Fruit fly (Drosophila melanogaster): ENCODE data around the gene CG14543.
A peak's percentile ranks its signal among the peaks of the same experiment; 100 is the strongest.

Gene CG14543

DNA sequence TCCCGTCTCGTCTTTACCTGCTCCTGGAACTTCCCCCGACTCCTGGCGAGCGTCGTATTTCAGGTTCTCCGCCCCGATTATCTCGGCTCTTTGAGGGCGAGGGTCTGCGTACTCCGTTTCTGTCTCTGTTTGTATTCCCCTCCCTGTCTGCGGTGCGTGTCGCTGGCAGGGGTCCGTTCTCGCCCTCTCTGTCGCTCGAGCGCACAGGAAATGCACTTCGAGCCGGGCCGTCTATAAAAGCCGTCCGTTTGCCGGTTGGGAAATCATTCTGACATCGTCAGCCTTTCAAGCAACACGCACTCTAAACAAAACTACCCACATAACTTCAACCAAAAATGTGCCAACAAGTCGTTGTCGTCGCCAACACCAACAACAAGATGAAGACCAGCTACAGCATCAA lies 45.8 kb upstream of the CG14543 start (continued):
- peak; percentile 17 for TF ChIP-seq jumu (GFP tag; optimal IDR thresholded peaks at IDR 0.05)
- TF ChIP-seq Drgx (GFP tag; IDR thresholded peaks at IDR 0.05): no peak
- no peak for TF ChIP-seq CG1024 (GFP tag; IDR thresholded peaks at IDR 0.05)
- TF ChIP-seq CG7357 (GFP tag; IDR thresholded peaks at IDR 0.05): no peak
- TF ChIP-seq CG43689 (GFP tag; IDR thresholded peaks at IDR 0.05): no peak
- no peak for TF ChIP-seq CG10209 (GFP tag; optimal IDR thresholded peaks at IDR 0.05)
- no peak for TF ChIP-seq CG31388 (GFP tag; optimal IDR thresholded peaks at IDR 0.05)
- TF ChIP-seq vvl (GFP tag; IDR thresholded peaks at IDR 0.05): peak; percentile 19; the same call in 1 of the 2 replicates
- TF ChIP-seq ham (GFP tag; IDR thresholded peaks at IDR 0.05): no peak
- TF ChIP-seq odd (GFP tag; optimal IDR thresholded peaks at IDR 0.05): peak; percentile 14
- peak; percentile 5 for TF ChIP-seq CG2712 (tag; optimal IDR thresholded peaks at IDR 0.05)
- TF ChIP-seq nau (GFP tag; optimal IDR thresholded peaks at IDR 0.05): no peak
- no peak for TF ChIP-seq HHEX (GFP tag; optimal IDR thresholded peaks at IDR 0.05)
- TF ChIP-seq cg (GFP tag; optimal IDR thresholded peaks at IDR 0.05): no peak
- peak; percentile 92 for TF ChIP-seq CG15479 (GFP tag; optimal IDR thresholded peaks at IDR 0.05)
- TF ChIP-seq NC2α (GFP tag; optimal IDR thresholded peaks at IDR 0.05): peak; percentile 50
- TF ChIP-seq sc (optimal IDR thresholded peaks at IDR 0.05): no peak
- TF ChIP-seq sc (GFP tag; optimal IDR thresholded peaks at IDR 0.05): no peak
- TF ChIP-seq Oaz (GFP tag; IDR thresholded peaks at IDR 0.05): no peak
- TF ChIP-seq CG17359 (tag; optimal IDR thresholded peaks at IDR 0.05): no peak
- peak; percentile 24 for TF ChIP-seq CG33557 (GFP tag; optimal IDR thresholded peaks at IDR 0.05)
- no peak for TF ChIP-seq CG12942 (GFP tag; optimal IDR thresholded peaks at IDR 0.05)
- no peak for TF ChIP-seq CG13894 (tag; optimal IDR thresholded peaks at IDR 0.05)
- TF ChIP-seq ci (GFP tag; IDR thresholded peaks at IDR 0.05): 0 out of 3 replicates have a peak, but pooled peaks have one; percentile 20
- TF ChIP-seq CG1832 (GFP tag; optimal IDR thresholded peaks at IDR 0.05): peak; percentile 88
- TF ChIP-seq CG1529 (GFP tag; optimal IDR thresholded peaks at IDR 0.05): no peak
- peak; percentile 72 for TF ChIP-seq crol (GFP tag; IDR thresholded peaks at IDR 0.05)
- TF ChIP-seq CG13624 (GFP tag; optimal IDR thresholded peaks at IDR 0.05): no peak
- TF ChIP-seq wdn (GFP tag; IDR thresholded peaks at IDR 0.05): no peak
- no peak for TF ChIP-seq en (GFP tag; optimal IDR thresholded peaks at IDR 0.05)
- TF ChIP-seq Poxn (GFP tag; IDR thresholded peaks at IDR 0.05): no peak
- peak; percentile 9; the same call in 1 of the 2 replicates for TF ChIP-seq bbx (GFP tag; IDR thresholded peaks at IDR 0.05; ENCODE audit: partially characterized antibody)
- TF ChIP-seq CG12219 (GFP tag; optimal IDR thresholded peaks at IDR 0.05): no peak
- no peak for TF ChIP-seq CG7928 (GFP tag; optimal IDR thresholded peaks at IDR 0.05)
- no peak for TF ChIP-seq psq (GFP tag; optimal IDR thresholded peaks at IDR 0.05)
- TF ChIP-seq CG6813 (GFP tag; optimal IDR thresholded peaks at IDR 0.05): peak; percentile 10
- peak; percentile 57; the same call in 1 of the 3 replicates for TF ChIP-seq z (GFP tag; IDR thresholded peaks at IDR 0.05)
- TF ChIP-seq unpg (GFP tag; optimal IDR thresholded peaks at IDR 0.05): no peak
- TF ChIP-seq lab (GFP tag; optimal IDR thresholded peaks at IDR 0.05): no peak
- no peak for TF ChIP-seq CG8924 (tag; optimal IDR thresholded peaks at IDR 0.05)
- no peak for TF ChIP-seq Side (GFP tag; optimal IDR thresholded peaks at IDR 0.05)
- no peak for TF ChIP-seq kay (GFP tag; optimal IDR thresholded peaks at IDR 0.05)
- TF ChIP-seq gcm (GFP tag; optimal IDR thresholded peaks at IDR 0.05): peak; percentile 22
- no peak for TF ChIP-seq pzg (GFP tag; optimal IDR thresholded peaks at IDR 0.05)
- TF ChIP-seq chinmo (GFP tag; IDR thresholded peaks at IDR 0.05; ENCODE audit: partially characterized antibody): no peak
- no peak for TF ChIP-seq CG32767 (GFP tag; IDR thresholded peaks at IDR 0.05)
- TF ChIP-seq CG8944 (GFP tag; optimal IDR thresholded peaks at IDR 0.05): peak; percentile 34
- no peak for TF ChIP-seq sima (GFP tag; optimal IDR thresholded peaks at IDR 0.05)
- TF ChIP-seq CG4360 (GFP tag; IDR thresholded peaks at IDR 0.05): peak; percentile 74
- no peak for TF ChIP-seq CG6654 (GFP tag; optimal IDR thresholded peaks at IDR 0.05)
- no peak for TF ChIP-seq CG9932 (GFP tag; IDR thresholded peaks at IDR 0.05)
- peak; percentile 74 for TF ChIP-seq Tbp (GFP tag; optimal IDR thresholded peaks at IDR 0.05)
